Fruit fly (Drosophila melanogaster) whole organism, pupa: ENCODE measurements around the gene CG14400.

Source experiments
- CG10348 ChIP-seq: fragments of 200-800 bp; sonication (Bioruptor generic); IDR thresholded peaks from 2 replicates; pipeline ENCODE4 v1.3.6; 2022; ENCODE audit warnings: missing biosample characterization, missing genetic modification characterization
- CG12605 ChIP-seq: fragments of 200-800 bp; sonication (Bioruptor generic); IDR thresholded peaks from 2 replicates; pipeline ENCODE4 v1.3.6; 2022; ENCODE audit warnings: missing biosample characterization, missing genetic modification characterization
- CG32121 ChIP-seq: fragments of 200-800 bp; sonication (Bioruptor generic); IDR thresholded peaks from 2 replicates; pipeline ENCODE4 v1.3.6; 2022; ENCODE audit warnings: missing biosample characterization, missing genetic modification characterization
- fd96Ca ChIP-seq: fragments of 200-800 bp; sonication (Bioruptor generic); IDR thresholded peaks from 3 replicates; pipeline ENCODE4 v1.3.6; 2022; ENCODE audit warnings: missing biosample characterization, missing genetic modification characterization

- TF ChIP-seq CG12605 (no peak), fd96Ca (GFP tag; lab: Robert Waterston, UW) (0 out of 3 replicates have a peak, but pooled peaks have one; percentile 18), CG10348 (no peak), CG32121 (GFP tag; lab: Robert Waterston, UW) (no peak)
Measured at dm6 chr2L:20883624-20884220, 26.0 kb upstream of the CG14400 start.
